Fruit fly (Drosophila melanogaster): Measurements from ENCODE around the gene CG11345.

DNA sequence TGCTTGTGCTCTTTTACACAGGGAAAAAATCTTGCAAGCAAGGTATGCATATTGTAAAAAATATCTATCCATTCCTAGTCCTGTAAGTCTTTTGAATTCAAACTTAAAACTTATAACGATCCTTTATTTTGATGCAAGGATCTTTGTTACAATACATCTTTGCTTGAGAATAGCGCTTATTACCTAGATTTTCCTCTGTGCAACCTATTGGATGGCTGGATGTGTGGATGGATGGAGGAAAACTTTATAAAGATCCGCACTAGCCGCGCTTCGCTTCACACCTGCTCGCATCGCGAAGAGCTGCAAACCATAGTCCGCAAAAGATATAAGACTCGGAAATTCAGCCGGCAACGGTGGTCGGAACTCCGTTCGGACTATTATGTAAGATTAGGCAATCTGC, 36.6 kb downstream of the CG11345 start, which contains the start of gene CG15020:
- TF ChIP-seq CG5204 (GFP tag; optimal IDR thresholded peaks at IDR 0.05) (no peak), Crg-1 (GFP tag; optimal IDR thresholded peaks at IDR 0.05) (no peak), CG7045 (GFP tag; optimal IDR thresholded peaks at IDR 0.05) (no peak), ovo (GFP tag; optimal IDR thresholded peaks at IDR 0.05) (no peak), Clk (GFP tag; optimal IDR thresholded peaks at IDR 0.05) (no peak), CG33017 (tag; optimal IDR thresholded peaks at IDR 0.05) (no peak), bab1 (GFP tag; optimal IDR thresholded peaks at IDR 0.05) (no peak), cnc (optimal IDR thresholded peaks at IDR 0.05) (no peak), Hr96 (GFP tag; optimal IDR thresholded peaks at IDR 0.05) (no peak), tj (GFP tag; optimal IDR thresholded peaks at IDR 0.05) (no peak), pad (GFP tag; optimal IDR thresholded peaks at IDR 0.05) (no peak), CG12768 (GFP tag; optimal IDR thresholded peaks at IDR 0.05) (no peak), kay (GFP tag; ENCODE audit: borderline replicate concordance) (no peak), CG7101 (tag; optimal IDR thresholded peaks at IDR 0.05) (no peak)

Measured in whole organism, adult.